Fruit fly (Drosophila melanogaster) whole organism, adult: Measurements from ENCODE around the gene Acp26Ab.

Source experiments
- CG11617 ChIP-seq: fragments of 200-800 bp; sonication (Bioruptor generic); optimal IDR thresholded peaks from 2 replicates; lab custom pipeline; 2017; ENCODE audit warnings: mild to moderate bottlenecking, missing biosample characterization, missing genetic modification reagents, missing genetic modification characterization
- CG12768 ChIP-seq: fragments of 200-800 bp; sonication (Bioruptor generic); optimal IDR thresholded peaks from 2 replicates; lab custom pipeline; 2017; ENCODE audit warnings: missing biosample characterization, missing genetic modification characterization, mild to moderate bottlenecking, moderate library complexity, missing genetic modification reagents
- CG14711 ChIP-seq: fragments of 200-800 bp; sonication (Bioruptor generic); optimal IDR thresholded peaks from 2 replicates; lab custom pipeline; 2018; ENCODE audit warnings: missing biosample characterization, mild to moderate bottlenecking, missing genetic modification characterization, moderate library complexity
- CG1620 ChIP-seq: fragments of 200-800 bp; sonication (Bioruptor generic); optimal IDR thresholded peaks from 2 replicates; lab custom pipeline; 2016; ENCODE audit warnings: missing biosample characterization, missing genetic modification characterization
- CG33017 ChIP-seq: fragments of 200-800 bp; sonication (Bioruptor generic); optimal IDR thresholded peaks from 2 replicates; lab custom pipeline; 2018; ENCODE audit warnings: missing biosample characterization, mild to moderate bottlenecking, missing genetic modification characterization, moderate library complexity
- CG5204 ChIP-seq: fragments of 200-800 bp; sonication (Bioruptor generic); optimal IDR thresholded peaks from 2 replicates; lab custom pipeline; 2016; ENCODE audit warnings: missing biosample characterization, missing genetic modification characterization
- CG7045 ChIP-seq: fragments of 200-800 bp; sonication (Bioruptor generic); optimal IDR thresholded peaks from 2 replicates; lab custom pipeline; 2017; ENCODE audit warnings: missing biosample characterization, mild to moderate bottlenecking, missing genetic modification characterization
- CG7101 ChIP-seq: fragments of 200-800 bp; sonication (Bioruptor generic); optimal IDR thresholded peaks from 2 replicates; lab custom pipeline; 2018; ENCODE audit warnings: missing biosample characterization, mild to moderate bottlenecking, missing genetic modification characterization, moderate library complexity
- Clk ChIP-seq: fragments of 200-800 bp; sonication (Bioruptor generic); optimal IDR thresholded peaks from 2 replicates; lab custom pipeline; 2017; ENCODE audit warnings: missing biosample characterization, missing genetic modification characterization
- Crg-1 ChIP-seq: fragments of 200-800 bp; sonication (Bioruptor generic); optimal IDR thresholded peaks from 2 replicates; lab custom pipeline; 2016; ENCODE audit warnings: missing biosample characterization, missing genetic modification characterization
- Hr96 ChIP-seq: fragments of 200-800 bp; sonication (Bioruptor generic); optimal IDR thresholded peaks from 2 replicates; lab custom pipeline; 2016; ENCODE audit warnings: missing biosample characterization, missing genetic modification characterization
- Mnt ChIP-seq: fragments of 200-800 bp; sonication (Bioruptor generic); optimal IDR thresholded peaks from 2 replicates; lab custom pipeline; 2016; ENCODE audit warnings: missing biosample characterization, mild to moderate bottlenecking, missing genetic modification characterization
- bab1 ChIP-seq: fragments of 200-800 bp; sonication (Bioruptor generic); optimal IDR thresholded peaks from 3 replicates; lab custom pipeline; 2019; ENCODE audit warnings: missing biosample characterization, mild to moderate bottlenecking, missing genetic modification characterization, moderate library complexity
- cic ChIP-seq: fragments of 200-800 bp; sonication (Bioruptor generic); optimal IDR thresholded peaks from 2 replicates; lab custom pipeline; 2017; ENCODE audit warnings: missing biosample characterization, mild to moderate bottlenecking, missing genetic modification characterization, moderate library complexity
- cnc ChIP-seq, 2 experiments: fragments of >200 bp; optimal IDR thresholded peaks; 2 replicates each; lab custom pipeline; 2017
- kay ChIP-seq: fragments of 200-800 bp; sonication (Bioruptor generic); peaks from one replicate; lab custom pipeline; 2016; ENCODE audit warnings: missing biosample characterization, missing genetic modification characterization, borderline replicate concordance
- ovo ChIP-seq: fragments of 200-800 bp; sonication (Bioruptor generic); optimal IDR thresholded peaks from 2 replicates; lab custom pipeline; 2016; ENCODE audit warnings: missing biosample characterization, missing genetic modification characterization
- pad ChIP-seq: fragments of 200-800 bp; sonication (Bioruptor generic); optimal IDR thresholded peaks from 3 replicates; lab custom pipeline; 2017; ENCODE audit warnings: missing biosample characterization, missing genetic modification characterization, mild to moderate bottlenecking, moderate library complexity, missing genetic modification reagents
- tj ChIP-seq: fragments of 200-800 bp; sonication (Bioruptor generic); optimal IDR thresholded peaks from 3 replicates; lab custom pipeline; 2017; ENCODE audit warnings: missing biosample characterization, mild to moderate bottlenecking, missing genetic modification characterization, moderate library complexity
- toe ChIP-seq: fragments of 200-800 bp; sonication (Bioruptor generic); optimal IDR thresholded peaks from 2 replicates; lab custom pipeline; 2016; ENCODE audit warnings: missing biosample characterization, missing genetic modification characterization

The Acp26Ab gene

DNA sequence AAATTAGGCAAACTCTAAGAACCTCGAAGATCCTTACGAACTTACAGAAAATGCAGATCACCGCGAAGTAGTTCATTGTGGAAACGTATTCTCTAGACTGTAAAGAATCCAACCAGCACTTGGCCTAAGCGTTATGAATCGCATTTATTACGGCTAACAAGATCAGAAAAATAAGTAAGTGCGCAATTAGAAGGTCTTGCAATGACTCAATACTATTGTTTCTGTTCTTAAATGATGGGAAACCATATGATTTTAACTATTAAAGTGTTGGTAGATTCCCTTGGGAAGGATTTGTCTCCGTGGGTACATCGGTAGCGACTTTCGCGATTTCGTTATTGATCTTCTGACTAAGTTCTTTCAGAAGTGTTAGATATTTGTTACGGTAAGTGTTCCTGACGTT, at the start of gene Acp26Ab:
TSS of gene Acp26Ab (minus strand) at position 101 of the 400 bp plus-strand sequence.
- TF ChIP-seq CG5204 (GFP tag; lab: Kevin White, UChicago), result no peak
- no peak for TF ChIP-seq cnc (optimal IDR thresholded peaks at IDR 0.05; lab: Kevin White, UChicago)
- no peak for TF ChIP-seq toe (GFP tag; lab: Kevin White, UChicago)
- TF ChIP-seq CG12768 (GFP tag; lab: Kevin White, UChicago), result no peak
- no peak for TF ChIP-seq Mnt
- no peak for TF ChIP-seq Hr96 (GFP tag; lab: Kevin White, UChicago)
- no peak for TF ChIP-seq CG7101
- TF ChIP-seq kay (GFP tag; lab: Kevin White, UChicago), result no peak
- no peak for TF ChIP-seq ovo (GFP tag; lab: Kevin White, UChicago)
- TF ChIP-seq CG11617 (GFP tag; lab: Kevin White, UChicago), result no peak
- TF ChIP-seq CG14711 (tag; lab: Kevin White, UChicago), result no peak
- TF ChIP-seq CG33017 (tag; lab: Kevin White, UChicago), result no peak
- TF ChIP-seq Crg-1 (GFP tag; lab: Kevin White, UChicago), result no peak
- no peak for TF ChIP-seq cic
- TF ChIP-seq CG1620, result no peak
- no peak for TF ChIP-seq Clk (GFP tag; lab: Kevin White, UChicago)

DNA sequence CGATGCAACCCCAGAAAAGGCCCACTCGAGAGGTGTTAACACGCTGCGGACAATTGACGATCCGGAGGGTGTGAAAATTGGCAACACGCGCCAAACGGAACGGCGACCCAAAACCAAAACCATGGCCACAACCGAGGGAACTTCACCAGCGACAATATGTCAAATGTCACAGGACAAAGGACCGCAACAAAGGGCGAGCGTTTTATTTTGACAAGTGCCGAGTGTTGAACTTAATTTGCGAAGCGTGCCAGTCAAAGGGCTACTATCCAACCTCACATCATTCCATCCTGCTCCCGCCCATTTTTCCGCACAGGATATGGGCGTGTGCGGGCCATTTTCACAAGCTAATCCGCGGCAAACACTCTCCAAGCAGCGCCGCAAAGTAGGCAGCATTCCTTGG, 34.7 kb upstream of the Acp26Ab start:
- no peak for TF ChIP-seq CG7101
- TF ChIP-seq Hr96 (GFP tag; lab: Kevin White, UChicago), result no peak
- no peak for TF ChIP-seq CG5204 (GFP tag; lab: Kevin White, UChicago)
- TF ChIP-seq cnc (optimal IDR thresholded peaks at IDR 0.05; lab: Kevin White, UChicago), result no peak
- no peak for TF ChIP-seq Mnt
- TF ChIP-seq CG7045, result no peak
- no peak for TF ChIP-seq cic
- TF ChIP-seq Clk (GFP tag; lab: Kevin White, UChicago), result no peak
- TF ChIP-seq CG33017 (tag; lab: Kevin White, UChicago), result no peak
- TF ChIP-seq CG1620, result no peak
- TF ChIP-seq bab1 (GFP tag; lab: Kevin White, UChicago), result no peak
- no peak for TF ChIP-seq CG12768 (GFP tag; lab: Kevin White, UChicago)
- TF ChIP-seq CG14711 (tag; lab: Kevin White, UChicago), result no peak
- no peak for TF ChIP-seq CG11617 (GFP tag; lab: Kevin White, UChicago)
- no peak for TF ChIP-seq tj (GFP tag; lab: Kevin White, UChicago)
- no peak for TF ChIP-seq pad
- TF ChIP-seq Crg-1 (GFP tag; lab: Kevin White, UChicago), result no peak
- TF ChIP-seq toe (GFP tag; lab: Kevin White, UChicago), result no peak
- TF ChIP-seq ovo (GFP tag; lab: Kevin White, UChicago), result no peak
- no peak for TF ChIP-seq kay (GFP tag; lab: Kevin White, UChicago)

DNA sequence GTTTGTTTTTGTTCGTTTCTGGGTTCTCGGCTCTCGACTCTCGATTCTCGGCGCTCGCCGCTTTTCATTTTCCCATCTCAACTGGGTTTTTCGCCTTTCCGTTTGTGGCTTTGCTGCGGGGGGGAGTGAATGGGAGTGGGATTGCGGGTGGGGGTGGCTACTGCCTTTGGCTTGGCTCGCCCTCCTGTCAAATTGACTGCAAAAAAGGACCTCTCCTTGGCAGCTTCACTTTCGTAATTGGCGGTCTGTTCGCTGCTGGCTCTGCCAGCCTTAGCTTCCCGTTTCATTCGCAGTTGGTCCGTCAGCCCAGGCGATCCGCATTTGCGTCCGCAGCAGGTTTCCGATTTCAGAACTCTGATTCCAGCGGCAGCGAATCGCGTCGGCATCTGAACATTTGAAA, 33.0 kb upstream of the Acp26Ab start, which contains the start of gene dsf:
TSS of gene dsf (plus strand) at position 301 of the 400 bp plus-strand sequence.
- TF ChIP-seq CG11617 (GFP tag; lab: Kevin White, UChicago) (no peak), CG7045 (no peak), CG12768 (GFP tag; lab: Kevin White, UChicago) (no peak), CG1620 (no peak)

DNA sequence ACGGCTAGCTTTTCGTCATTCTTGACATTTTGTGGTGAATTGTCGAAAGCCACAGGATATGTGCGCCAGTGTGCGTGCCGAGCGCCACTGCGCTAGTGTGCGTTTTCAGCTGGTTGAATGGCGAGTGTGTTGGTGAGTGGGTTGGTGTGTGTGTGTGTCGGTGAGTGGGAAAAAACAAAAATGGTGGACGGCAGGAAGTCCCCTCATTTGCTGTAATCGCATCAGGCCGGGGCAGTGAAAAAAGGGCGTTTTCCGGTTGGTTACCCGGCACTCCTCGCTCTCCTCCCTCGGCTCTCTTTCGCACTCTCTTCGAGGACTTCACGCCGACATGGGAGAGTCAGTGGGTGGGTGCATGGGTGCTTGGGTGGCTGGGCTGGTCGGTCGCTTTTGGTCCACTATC, 32.5 kb upstream of the Acp26Ab start:
- TF ChIP-seq bab1 (GFP tag; lab: Kevin White, UChicago) (no peak), CG12768 (GFP tag; lab: Kevin White, UChicago) (no peak), Mnt (no peak), CG14711 (tag; lab: Kevin White, UChicago) (no peak), Hr96 (GFP tag; lab: Kevin White, UChicago) (no peak), cic (no peak), CG11617 (GFP tag; lab: Kevin White, UChicago) (no peak), pad (no peak), tj (GFP tag; lab: Kevin White, UChicago) (no peak), kay (GFP tag; lab: Kevin White, UChicago) (no peak), CG7045 (no peak), Clk (GFP tag; lab: Kevin White, UChicago) (no peak), cnc (optimal IDR thresholded peaks at IDR 0.05; lab: Kevin White, UChicago) (no peak), CG33017 (tag; lab: Kevin White, UChicago) (no peak), CG7101 (no peak), ovo (GFP tag; lab: Kevin White, UChicago) (no peak), CG5204 (GFP tag; lab: Kevin White, UChicago) (no peak), toe (GFP tag; lab: Kevin White, UChicago) (no peak), CG1620 (no peak)

DNA sequence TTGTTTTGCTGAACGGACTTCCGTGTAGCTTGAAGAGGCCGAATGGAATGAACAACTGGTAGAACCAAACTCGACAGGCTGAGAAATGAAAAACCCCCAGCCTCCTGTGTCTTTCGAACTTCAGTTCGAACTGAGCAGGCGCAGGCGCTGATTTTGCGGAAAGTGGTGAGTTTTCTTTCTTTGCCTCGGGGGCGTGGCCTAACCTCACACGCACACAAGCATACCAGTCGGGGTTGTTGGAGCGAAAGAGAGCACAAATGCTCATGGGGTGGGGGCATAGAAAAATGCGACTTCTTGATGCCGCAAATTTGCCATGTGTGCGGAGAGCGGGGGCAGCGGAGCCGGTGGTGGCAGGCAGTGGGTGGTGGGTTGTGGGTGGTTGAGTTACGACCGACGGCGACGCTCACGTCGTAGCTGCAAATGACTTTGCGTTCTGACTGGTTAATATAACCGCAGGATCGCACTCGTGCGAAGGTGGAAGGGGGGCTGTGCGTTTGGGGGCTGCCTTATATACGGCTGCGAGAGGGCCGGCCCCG, 31.0 kb upstream of the Acp26Ab start, which contains the start of gene CG9016:
TSS of gene CG9016 (minus strand) at position 51 of the 536 bp plus-strand sequence.
- no peak for TF ChIP-seq CG33017 (tag; lab: Kevin White, UChicago)
- no peak for TF ChIP-seq bab1 (GFP tag; lab: Kevin White, UChicago)
- no peak for TF ChIP-seq cnc (optimal IDR thresholded peaks at IDR 0.05; lab: Kevin White, UChicago)

DNA sequence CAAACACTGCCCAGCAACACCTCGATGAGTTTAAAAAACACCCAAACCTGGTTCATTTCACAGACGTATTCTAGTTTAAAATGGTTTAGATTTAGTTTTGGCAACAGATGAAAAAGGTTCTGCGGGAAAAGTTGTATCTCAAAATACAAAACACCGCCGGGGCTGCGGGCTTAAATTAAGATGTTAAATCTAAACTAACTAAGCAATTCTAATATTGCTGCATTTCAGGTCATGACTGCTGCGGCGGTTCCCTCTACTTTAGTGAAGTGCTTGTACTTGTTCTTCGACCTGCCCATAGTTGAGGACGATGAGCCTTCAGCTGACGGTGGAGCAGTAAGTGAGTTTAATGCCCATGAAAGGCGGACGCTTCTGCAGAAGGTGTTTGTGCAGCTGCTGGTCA, 17.5 kb upstream of the Acp26Ab start, which contains the start of gene CG14000:
TSS of gene CG14000 (minus strand) at position 101 of the 400 bp plus-strand sequence.
- TF ChIP-seq CG12768 (GFP tag; lab: Kevin White, UChicago) (no peak), tj (GFP tag; lab: Kevin White, UChicago) (no peak), CG7045 (no peak), CG11617 (GFP tag; lab: Kevin White, UChicago) (no peak), pad (no peak), bab1 (GFP tag; lab: Kevin White, UChicago) (no peak), cic (no peak), Mnt (no peak)
